Fruit fly (Drosophila melanogaster): ENCODE results near the gene Nrx-1.

The Nrx-1 gene

dm6 chr3R:22524344-22525072 lies 56.2 kb downstream of the Nrx-1 start (continued):
- TF ChIP-seq CG31365 (tag; optimal IDR thresholded peaks at IDR 0.05), result peak; percentile 60
- TF ChIP-seq CG32767 (GFP tag; IDR thresholded peaks at IDR 0.05), result 0 out of 2 replicates have a peak, but pooled peaks have one; percentile 6
- TF ChIP-seq danr (GFP tag; IDR thresholded peaks at IDR 0.05), result peak; percentile 35; the same call in 1 of the 2 replicates
- TF ChIP-seq ewg (GFP tag; optimal IDR thresholded peaks at IDR 0.05), result peak; percentile 48
- peak; percentile 4 for TF ChIP-seq cwo (GFP tag; optimal IDR thresholded peaks at IDR 0.05)
- TF ChIP-seq ERR (GFP tag; optimal IDR thresholded peaks at IDR 0.05), result peak; percentile 45
- peak; percentile 81 for TF ChIP-seq chm (GFP tag; IDR thresholded peaks at IDR 0.05)
- peak; percentile 14 for TF ChIP-seq Atf-2 (GFP tag; optimal IDR thresholded peaks at IDR 0.05)
- peak; percentile 36; the same call in 1 of the 2 replicates for TF ChIP-seq Rfx (GFP tag; IDR thresholded peaks at IDR 0.05)
- TF ChIP-seq CG9876 (GFP tag; optimal IDR thresholded peaks at IDR 0.05), result no peak
- TF ChIP-seq yki (optimal IDR thresholded peaks at IDR 0.05), result no peak
- peak; percentile 49; the same call in 1 of the 2 replicates for TF ChIP-seq ap (GFP tag; IDR thresholded peaks at IDR 0.05)
- peak; percentile 29 for TF ChIP-seq CG4820 (GFP tag; optimal IDR thresholded peaks at IDR 0.05)
- TF ChIP-seq mam (GFP tag; optimal IDR thresholded peaks at IDR 0.05), result no peak
- peak; percentile 46 for TF ChIP-seq CG10431 (GFP tag; optimal IDR thresholded peaks at IDR 0.05)
- TF ChIP-seq NC2α (GFP tag; optimal IDR thresholded peaks at IDR 0.05), result peak; percentile 25
- TF ChIP-seq Hr51 (GFP tag; optimal IDR thresholded peaks at IDR 0.05), result peak; percentile 25 to 28
- peak; percentile 4 for TF ChIP-seq psq (GFP tag; optimal IDR thresholded peaks at IDR 0.05)
- TF ChIP-seq prd (optimal IDR thresholded peaks at IDR 0.05), result no peak
- no peak for TF ChIP-seq prd (GFP tag; IDR thresholded peaks at IDR 0.05)
- peak; percentile 48 for TF ChIP-seq NfI (GFP tag; optimal IDR thresholded peaks at IDR 0.05)
- peak; percentile 47 for TF ChIP-seq Nf-YB (GFP tag; optimal IDR thresholded peaks at IDR 0.05)
- TF ChIP-seq grau (tag; optimal IDR thresholded peaks at IDR 0.05), result peak; percentile 45
- TF ChIP-seq shn (GFP tag; optimal IDR thresholded peaks at IDR 0.05), result peak; percentile 56
- peak; percentile 42 for TF ChIP-seq CG7271 (tag; optimal IDR thresholded peaks at IDR 0.05)
- TF ChIP-seq slou (GFP tag; optimal IDR thresholded peaks at IDR 0.05), result no peak
- TF ChIP-seq Rx (GFP tag; IDR thresholded peaks at IDR 0.05), result no peak
- peak; percentile 56 for TF ChIP-seq CG31441 (GFP tag; IDR thresholded peaks at IDR 0.05)
- peak; percentile 0 for TF ChIP-seq CG17186 (GFP tag; optimal IDR thresholded peaks at IDR 0.05)
- peak; percentile 43 for TF ChIP-seq CG18599 (GFP tag; optimal IDR thresholded peaks at IDR 0.05)
- TF ChIP-seq CG15269 (tag; optimal IDR thresholded peaks at IDR 0.05), result peak; percentile 63
- TF ChIP-seq salm (tag; optimal IDR thresholded peaks at IDR 0.05), result peak; percentile 64
- TF ChIP-seq corto (GFP tag; optimal IDR thresholded peaks at IDR 0.05), result no peak
- TF ChIP-seq Dfd (GFP tag; optimal IDR thresholded peaks at IDR 0.05), result no peak
- peak in 1 of 2 experiments; percentile 92 for TF ChIP-seq Hr78 (GFP tag; optimal IDR thresholded peaks at IDR 0.05)
- TF ChIP-seq CG16863 (GFP tag; optimal IDR thresholded peaks at IDR 0.05), result peak; percentile 25
- TF ChIP-seq gcm2 (GFP tag; optimal IDR thresholded peaks at IDR 0.05), result peak; percentile 29
- TF ChIP-seq CG2120 (GFP tag; optimal IDR thresholded peaks at IDR 0.05), result peak; percentile 45
- TF ChIP-seq CG1233 (GFP tag; optimal IDR thresholded peaks at IDR 0.05), result peak; percentile 76
- TF ChIP-seq CG13123 (GFP tag; optimal IDR thresholded peaks at IDR 0.05), result peak; percentile 67
- peak; percentile 25 for TF ChIP-seq Bdp1 (GFP tag; optimal IDR thresholded peaks at IDR 0.05)
- peak; percentile 38; the same call in 1 of the 2 replicates for TF ChIP-seq CG14014 (GFP tag; IDR thresholded peaks at IDR 0.05)
- peak; percentile 21 for TF ChIP-seq Max (GFP tag; optimal IDR thresholded peaks at IDR 0.05)
- TF ChIP-seq CG16813 (GFP tag; IDR thresholded peaks at IDR 0.05; ENCODE audit: partially characterized antibody), result no peak
- peak; percentile 54 for TF ChIP-seq Side (GFP tag; optimal IDR thresholded peaks at IDR 0.05)
- peak; percentile 59; the same call in 1 of the 3 replicates for TF ChIP-seq CG3726 (GFP tag; IDR thresholded peaks at IDR 0.05)
- no peak for TF ChIP-seq Drgx (GFP tag; IDR thresholded peaks at IDR 0.05)
- peak; percentile 94 for TF ChIP-seq Med (GFP tag)
- peak; percentile 40; the same call in 1 of the 2 replicates for TF ChIP-seq CG4360 (GFP tag; IDR thresholded peaks at IDR 0.05)
- TF ChIP-seq pb (GFP tag; optimal IDR thresholded peaks at IDR 0.05), result peak; percentile 61

Measured in whole organism, embryonic.